Fruit fly (Drosophila melanogaster) whole organism, adult: ENCODE results near the gene CG33278.
"Not testable (repeated sequence)": the region's sequence is repeated elsewhere in the genome, so short reads cannot be mapped to it uniquely, and the experiment has no call there.

Experiments
- CG12768 ChIP-seq: fragments of 200-800 bp; sonication (Bioruptor generic); optimal IDR thresholded peaks from 2 replicates; lab custom pipeline; 2017; ENCODE audit warnings: missing biosample characterization, missing genetic modification characterization, mild to moderate bottlenecking, moderate library complexity, missing genetic modification reagents
- CG7101 ChIP-seq: fragments of 200-800 bp; sonication (Bioruptor generic); optimal IDR thresholded peaks from 2 replicates; lab custom pipeline; 2018; ENCODE audit warnings: missing biosample characterization, mild to moderate bottlenecking, missing genetic modification characterization, moderate library complexity
- toe ChIP-seq: fragments of 200-800 bp; sonication (Bioruptor generic); optimal IDR thresholded peaks from 2 replicates; lab custom pipeline; 2016; ENCODE audit warnings: missing biosample characterization, missing genetic modification characterization

Gene CG33278

dm6 chr3L:7498731-7499130 lies 48.1 kb downstream of the CG33278 start, which contains the start of gene CG8539:
Gene CG8539, minus strand, starts transcription at chr3L:7498831.
- not testable (repeated sequence) for TF ChIP-seq toe (GFP tag; lab: Kevin White, UChicago); CG12768 (GFP tag; lab: Kevin White, UChicago); CG7101
